Fruit fly (Drosophila melanogaster): ENCODE results near the gene CG14435.

Gene CG14435

dm6 chrX:6854563-6854962 is 10.8 kb upstream of the CG14435 start (continued):
- TF ChIP-seq CG8388 (GFP tag; optimal IDR thresholded peaks at IDR 0.05) (peak; percentile 84), CG17829 (tag; optimal IDR thresholded peaks at IDR 0.05) (peak; percentile 70), lab (GFP tag; optimal IDR thresholded peaks at IDR 0.05) (peak; percentile 93), CG31224 (GFP tag; IDR thresholded peaks at IDR 0.05) (peak; percentile 48; the same call in 1 of the 2 replicates), CG15269 (tag; optimal IDR thresholded peaks at IDR 0.05) (peak; percentile 86), CG7928 (GFP tag; optimal IDR thresholded peaks at IDR 0.05) (peak; percentile 59), Dad (GFP tag; optimal IDR thresholded peaks at IDR 0.05) (peak; percentile 65), CG3163 (GFP tag; optimal IDR thresholded peaks at IDR 0.05) (peak; percentile 12), CG4820 (GFP tag; optimal IDR thresholded peaks at IDR 0.05) (peak; percentile 83), trh (GFP tag; optimal IDR thresholded peaks at IDR 0.05) (peak; percentile 36), sr (GFP tag; IDR thresholded peaks at IDR 0.05) (peak; percentile 50; the same call in 1 of the 3 replicates), chm (GFP tag; IDR thresholded peaks at IDR 0.05) (peak; percentile 60; the same call in 1 of the 2 replicates), CG4404 (GFP tag; IDR thresholded peaks at IDR 0.05) (peak; percentile 36; the same call in 1 of the 2 replicates), lov (optimal IDR thresholded peaks at IDR 0.05) (no peak), lov (GFP tag; IDR thresholded peaks at IDR 0.05) (peak; percentile 63; the same call in 2 of the 3 replicates), Antp (GFP tag; optimal IDR thresholded peaks at IDR 0.05) (peak; percentile 59), cg (GFP tag; optimal IDR thresholded peaks at IDR 0.05) (no peak), CG7839 (tag; optimal IDR thresholded peaks at IDR 0.05) (peak; percentile 89), dimm (GFP tag; IDR thresholded peaks at IDR 0.05) (no peak), Hmr (GFP tag; optimal IDR thresholded peaks at IDR 0.05) (peak; percentile 88), CG10959 (GFP tag; IDR thresholded peaks at IDR 0.05) (0 out of 2 replicates have a peak, but pooled peaks have one; percentile 30), pho (GFP tag; optimal IDR thresholded peaks at IDR 0.05) (peak; percentile 56), Trl (optimal IDR thresholded peaks at IDR 0.05) (no peak), Trl (GFP tag; optimal IDR thresholded peaks at IDR 0.05) (peak; percentile 53), CG17912 (GFP tag; optimal IDR thresholded peaks at IDR 0.05) (no peak), Pdp1 (GFP tag; optimal IDR thresholded peaks at IDR 0.05) (peak; percentile 63 to 73), gcm2 (GFP tag; optimal IDR thresholded peaks at IDR 0.05) (peak; percentile 58), Vsx1 (GFP tag; optimal IDR thresholded peaks at IDR 0.05) (peak; percentile 65), CG15479 (GFP tag; optimal IDR thresholded peaks at IDR 0.05) (no peak), CG10147 (GFP tag; optimal IDR thresholded peaks at IDR 0.05) (peak; percentile 77), CG34376 (GFP tag; optimal IDR thresholded peaks at IDR 0.05) (no peak), ewg (GFP tag; optimal IDR thresholded peaks at IDR 0.05) (peak; percentile 63), corto (GFP tag; optimal IDR thresholded peaks at IDR 0.05) (peak; percentile 27), HLH54F (GFP tag; optimal IDR thresholded peaks at IDR 0.05) (peak; percentile 68), jing (GFP tag; optimal IDR thresholded peaks at IDR 0.05) (peak; percentile 46), Ada2b (GFP tag; IDR thresholded peaks at IDR 0.05) (peak; percentile 85), Doc3 (GFP tag; IDR thresholded peaks at IDR 0.05; ENCODE audit: partially characterized antibody) (no peak), unpg (GFP tag; optimal IDR thresholded peaks at IDR 0.05) (peak; percentile 89), HmgZ (tag; optimal IDR thresholded peaks at IDR 0.05) (peak; percentile 48), Scr (GFP tag; IDR thresholded peaks at IDR 0.05; ENCODE audit: partially characterized antibody) (no peak), CG11504 (tag; optimal IDR thresholded peaks at IDR 0.05) (peak; percentile 92), CG30403 (GFP tag; optimal IDR thresholded peaks at IDR 0.05) (peak; percentile 77), yki (optimal IDR thresholded peaks at IDR 0.05) (no peak), Opbp (GFP tag; IDR thresholded peaks at IDR 0.05; ENCODE audit: partially characterized antibody) (no peak), CG43689 (GFP tag; IDR thresholded peaks at IDR 0.05) (no peak), Hand (GFP tag; optimal IDR thresholded peaks at IDR 0.05) (peak; percentile 72), CG13296 (GFP tag; optimal IDR thresholded peaks at IDR 0.05) (peak; percentile 76), CG12391 (tag; optimal IDR thresholded peaks at IDR 0.05) (peak; percentile 84), Dfd (GFP tag; optimal IDR thresholded peaks at IDR 0.05) (no peak), CG8290 (GFP tag; optimal IDR thresholded peaks at IDR 0.05) (peak; percentile 38), CG8290 (tag; optimal IDR thresholded peaks at IDR 0.05) (no peak)

Measured in whole organism, embryonic.